Fruit fly (Drosophila melanogaster) ovary, adult (tissue): ENCODE data around the gene lectin-33A.

ENCODE experiments used
- CG17801 ChIP-seq: fragments of 200-800 bp; optimal IDR thresholded peaks from 2 replicates; lab custom pipeline; 2019; ENCODE audit warnings: missing biosample characterization, mild to moderate bottlenecking, missing genetic modification characterization, moderate library complexity; ENCODE audit not compliant: partially characterized antibody

Gene lectin-33A

dm6 chr2L:10987370-10987853 lies 14.5 kb upstream of the lectin-33A start, which contains the start of the genes piwi and CG12253:
Gene piwi, minus strand, starts transcription at chr2L:10987420.
Gene CG12253, plus strand, starts transcription at chr2L:10987806.
- peak; percentile 6 for TF ChIP-seq CG17801 (GFP tag; lab: Kevin White, UChicago)

dm6 chr2L:10988026-10988425 lies 13.8 kb upstream of the lectin-33A start:
- TF ChIP-seq CG17801 (GFP tag; lab: Kevin White, UChicago), result no peak

dm6 chr2L:10989162-10989561 lies 12.7 kb upstream of the lectin-33A start, which contains the start of gene TTLL4A:
Gene TTLL4A, plus strand, starts transcription at chr2L:10989401.
- TF ChIP-seq CG17801 (GFP tag; lab: Kevin White, UChicago), result peak; percentile 38

dm6 chr2L:11003925-11004673 lies 2.2 kb downstream of the lectin-33A start, which contains the start of gene RpL9:
Gene RpL9, minus strand, starts transcription at chr2L:11004189.
- peak; percentile 84 for TF ChIP-seq CG17801 (GFP tag; lab: Kevin White, UChicago)

- TF ChIP-seq CG17801 (GFP tag; lab: Kevin White, UChicago), result no peak
Observed at dm6 chr2L:11004674-11005045, 2.8 kb downstream of the lectin-33A start, which contains the start of gene Nup154. Gene Nup154, plus strand, starts transcription at chr2L:11004820.

- TF ChIP-seq CG17801 (GFP tag; lab: Kevin White, UChicago), result peak; percentile 69
Observed at dm6 chr2L:11010999-11011398, 9.1 kb downstream of the lectin-33A start, which contains the start of the genes Art8 and dUTPase. Gene Art8, minus strand, starts transcription at chr2L:11011086. Gene dUTPase, plus strand, starts transcription at chr2L:11011312.

dm6 chr2L:11014018-11014611 lies 12.2 kb downstream of the lectin-33A start:
- no peak for TF ChIP-seq CG17801 (GFP tag; lab: Kevin White, UChicago)

- no peak for TF ChIP-seq CG17801 (GFP tag; lab: Kevin White, UChicago)
Observed at dm6 chr2L:11014671-11015070, 12.8 kb downstream of the lectin-33A start.

dm6 chr2L:11015320-11015719 lies 13.4 kb downstream of the lectin-33A start, which contains the start of gene Acp32CD:
Gene Acp32CD, plus strand, starts transcription at chr2L:11015620.
- no peak for TF ChIP-seq CG17801 (GFP tag; lab: Kevin White, UChicago)

- no peak for TF ChIP-seq CG17801 (GFP tag; lab: Kevin White, UChicago)
Observed at dm6 chr2L:11016695-11017094, 14.8 kb downstream of the lectin-33A start, which contains the start of gene CG14913. Gene CG14913, plus strand, starts transcription at chr2L:11016995.

- no peak for TF ChIP-seq CG17801 (GFP tag; lab: Kevin White, UChicago)
Observed at dm6 chr2L:11021606-11022005, 19.7 kb downstream of the lectin-33A start.

dm6 chr2L:11022804-11023203 lies 20.9 kb downstream of the lectin-33A start:
- no peak for TF ChIP-seq CG17801 (GFP tag; lab: Kevin White, UChicago)

dm6 chr2L:11023875-11024274 lies 22.0 kb downstream of the lectin-33A start:
- TF ChIP-seq CG17801 (GFP tag; lab: Kevin White, UChicago), result no peak

- TF ChIP-seq CG17801 (GFP tag; lab: Kevin White, UChicago), result no peak
Observed at dm6 chr2L:11027213-11027612, 25.3 kb downstream of the lectin-33A start.

dm6 chr2L:11027825-11028496 lies 26.1 kb downstream of the lectin-33A start:
- TF ChIP-seq CG17801 (GFP tag; lab: Kevin White, UChicago), result no peak
